Fruit fly (Drosophila melanogaster): Measurements from ENCODE around the gene CG4789.
A peak's percentile ranks its signal among the peaks of the same experiment; 100 is the strongest.

The CG4789 gene

DNA sequence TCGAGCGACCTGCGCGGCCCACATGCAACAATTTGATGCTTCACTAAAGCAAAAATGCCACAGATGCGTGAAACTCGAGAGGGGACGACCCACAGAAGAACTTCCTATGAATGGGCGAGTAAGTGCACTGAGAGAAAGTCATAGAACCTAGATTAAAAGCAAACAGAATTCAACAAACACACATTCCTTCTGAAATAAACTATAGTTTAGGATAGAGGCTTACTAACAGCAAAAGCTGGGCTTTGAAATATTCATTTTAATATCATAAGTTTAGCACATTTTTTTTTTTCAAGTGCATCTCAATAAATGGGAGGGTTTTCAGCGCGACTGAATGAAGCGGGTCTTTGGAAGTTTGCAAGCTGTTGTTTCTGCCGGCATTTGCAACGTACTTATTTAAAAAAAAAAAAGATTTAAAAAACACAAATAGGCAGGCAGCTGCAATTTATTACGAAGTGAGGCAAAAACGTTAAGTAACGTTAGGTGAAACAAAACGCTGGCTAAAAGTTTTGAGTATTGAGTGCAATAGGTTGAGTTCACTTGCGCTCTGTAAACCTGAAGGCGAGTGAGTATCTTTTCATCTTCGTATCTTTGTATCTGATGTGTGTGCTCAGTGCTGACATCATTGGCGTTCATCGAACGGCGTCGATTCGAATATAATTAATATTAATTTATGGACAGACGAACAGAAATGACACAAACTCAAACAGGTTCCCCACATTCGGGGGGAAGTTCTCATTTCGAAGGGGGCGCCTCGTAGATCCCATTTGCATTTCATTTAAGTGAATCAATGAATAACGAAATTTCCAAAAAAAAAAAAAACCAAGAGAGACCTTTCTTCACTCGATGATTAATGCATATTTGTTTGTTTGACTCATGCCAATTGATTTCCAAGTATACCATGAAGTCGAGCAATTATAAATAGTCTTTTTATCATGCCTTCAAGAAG, 27.6 kb upstream of the CG4789 start (continued):
- peak; percentile 27 for TF ChIP-seq CG10209 (GFP tag; optimal IDR thresholded peaks at IDR 0.05)
- peak in 1 of 2 experiments; percentile 57 for TF ChIP-seq bsh (GFP tag; optimal IDR thresholded peaks at IDR 0.05)
- TF ChIP-seq CG8765 (GFP tag; IDR thresholded peaks at IDR 0.05), result peak; percentile 82
- TF ChIP-seq CG18599 (GFP tag; optimal IDR thresholded peaks at IDR 0.05), result peak; percentile 13
- peak; percentile 78 for TF ChIP-seq CG10959 (GFP tag; IDR thresholded peaks at IDR 0.05)
- no peak for TF ChIP-seq sc (optimal IDR thresholded peaks at IDR 0.05)
- TF ChIP-seq sc (GFP tag; optimal IDR thresholded peaks at IDR 0.05), result no peak
- peak; percentile 9 for TF ChIP-seq trem (tag; optimal IDR thresholded peaks at IDR 0.05)
- peak; percentile 1 for TF ChIP-seq stwl (tag; optimal IDR thresholded peaks at IDR 0.05)
- peak; percentile 23 for TF ChIP-seq tup (GFP tag; optimal IDR thresholded peaks at IDR 0.05)
- TF ChIP-seq CG11085 (GFP tag; IDR thresholded peaks at IDR 0.05), result peak; percentile 36; the same call in 1 of the 2 replicates
- no peak for TF ChIP-seq CG15479 (GFP tag; optimal IDR thresholded peaks at IDR 0.05)
- peak; percentile 41; the same call in 1 of the 2 replicates for TF ChIP-seq E2f2 (GFP tag; IDR thresholded peaks at IDR 0.05)
- TF ChIP-seq CG17361 (GFP tag; IDR thresholded peaks at IDR 0.05), result peak; percentile 62
- TF ChIP-seq CG3838 (GFP tag; optimal IDR thresholded peaks at IDR 0.05), result no peak
- TF ChIP-seq CG2889 (GFP tag; IDR thresholded peaks at IDR 0.05), result no peak
- peak; percentile 41 for TF ChIP-seq zf30C (GFP tag; optimal IDR thresholded peaks at IDR 0.05)
- TF ChIP-seq ranshi (GFP tag; IDR thresholded peaks at IDR 0.05), result peak; percentile 58; the same call in 1 of the 2 replicates
- TF ChIP-seq CG32532 (GFP tag; IDR thresholded peaks at IDR 0.05), result peak; percentile 55; the same call in 1 of the 2 replicates
- no peak for TF ChIP-seq CG7271 (tag; optimal IDR thresholded peaks at IDR 0.05)
- TF ChIP-seq jumu (GFP tag; optimal IDR thresholded peaks at IDR 0.05), result peak; percentile 75
- peak; percentile 77 for TF ChIP-seq otp (GFP tag; IDR thresholded peaks at IDR 0.05)
- peak; percentile 18 for TF ChIP-seq sima (GFP tag; optimal IDR thresholded peaks at IDR 0.05)
- 0 out of 2 replicates have a peak, but pooled peaks have one; percentile 42 for TF ChIP-seq bowl (GFP tag; IDR thresholded peaks at IDR 0.05)
- TF ChIP-seq lilli (GFP tag; optimal IDR thresholded peaks at IDR 0.05), result peak; percentile 42
- peak; percentile 91 for TF ChIP-seq Med (GFP tag)
- peak; percentile 29 for TF ChIP-seq CG16815 (GFP tag; optimal IDR thresholded peaks at IDR 0.05)
- TF ChIP-seq Spps (tag; optimal IDR thresholded peaks at IDR 0.05), result peak; percentile 66
- no peak for TF ChIP-seq CG18619 (GFP tag; optimal IDR thresholded peaks at IDR 0.05)
- TF ChIP-seq CG4854 (GFP tag; optimal IDR thresholded peaks at IDR 0.05), result peak; percentile 5
- TF ChIP-seq zen (tag; optimal IDR thresholded peaks at IDR 0.05), result peak; percentile 47
- peak; percentile 25 for TF ChIP-seq nau (GFP tag; optimal IDR thresholded peaks at IDR 0.05)
- TF ChIP-seq tap (tag; optimal IDR thresholded peaks at IDR 0.05), result peak; percentile 67
- TF ChIP-seq CG1602 (GFP tag; optimal IDR thresholded peaks at IDR 0.05), result peak; percentile 46
- peak; percentile 7; the same call in 1 of the 3 replicates for TF ChIP-seq z (GFP tag; IDR thresholded peaks at IDR 0.05)
- TF ChIP-seq CG7357 (GFP tag; IDR thresholded peaks at IDR 0.05), result peak; percentile 39; the same call in 1 of the 3 replicates
- TF ChIP-seq lmd (GFP tag; IDR thresholded peaks at IDR 0.05), result peak; percentile 65
- no peak for TF ChIP-seq Tbp (GFP tag; optimal IDR thresholded peaks at IDR 0.05)
- no peak for TF ChIP-seq CG7928 (GFP tag; optimal IDR thresholded peaks at IDR 0.05)
- 0 out of 3 replicates have a peak, but pooled peaks have one; percentile 21 for TF ChIP-seq jigr1 (GFP tag; IDR thresholded peaks at IDR 0.05)
- TF ChIP-seq danr (GFP tag; IDR thresholded peaks at IDR 0.05), result peak; percentile 49; the same call in 1 of the 2 replicates
- no peak for TF ChIP-seq pfk (GFP tag; optimal IDR thresholded peaks at IDR 0.05)
- peak; percentile 38 for TF ChIP-seq CG15696 (tag; optimal IDR thresholded peaks at IDR 0.05)
- no peak for TF ChIP-seq CG14860 (GFP tag; IDR thresholded peaks at IDR 0.05; ENCODE audit: partially characterized antibody)
- no peak for TF ChIP-seq knrl (GFP tag; IDR thresholded peaks at IDR 0.05; ENCODE audit: partially characterized antibody)
- TF ChIP-seq salm (tag; optimal IDR thresholded peaks at IDR 0.05), result no peak
- peak; percentile 73 for TF ChIP-seq Blimp-1 (GFP tag; optimal IDR thresholded peaks at IDR 0.05)
- TF ChIP-seq sob (GFP tag; IDR thresholded peaks at IDR 0.05), result peak; percentile 59; the same call in 1 of the 2 replicates

Measured in whole organism, embryonic.